Worm (Caenorhabditis elegans): ENCODE results near the gene cyld-1.

DNA sequence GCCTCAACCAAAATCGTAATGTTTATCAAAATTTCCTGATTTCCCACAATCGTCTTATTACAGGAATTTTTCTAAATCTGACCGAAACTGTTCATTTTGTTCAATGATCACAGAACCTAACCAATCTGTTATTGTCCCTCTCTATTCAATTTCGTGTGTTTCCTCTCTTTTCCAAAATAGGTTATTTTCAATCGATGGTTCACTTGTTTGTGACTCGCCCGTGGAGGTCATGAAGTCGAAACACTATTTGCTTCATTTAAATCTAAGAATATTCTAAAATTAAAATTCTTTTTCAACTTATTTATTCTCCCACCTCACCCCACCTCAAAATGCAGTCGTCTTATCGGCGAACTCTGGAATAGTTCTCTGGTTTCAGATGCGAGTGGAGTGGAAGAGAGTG is 59.6 kb downstream of the cyld-1 start:
- no peak for TF ChIP-seq pqm-1 (tag; optimal IDR thresholded peaks at IDR 0.05)
- TF ChIP-seq hpl-2 (GFP tag; optimal IDR thresholded peaks at IDR 0.05), result no peak
- TF ChIP-seq lsy-2 (tag; optimal IDR thresholded peaks at IDR 0.05), result no peak
- no peak for TF ChIP-seq dpl-1 (GFP tag; optimal IDR thresholded peaks at IDR 0.05)
- no peak for TF ChIP-seq elt-3 (tag; optimal IDR thresholded peaks at IDR 0.05)
- no peak for TF ChIP-seq nhr-77 (tag; optimal IDR thresholded peaks at IDR 0.05)
- TF ChIP-seq ztf-4 (tag; optimal IDR thresholded peaks at IDR 0.05), result no peak
- no peak for TF ChIP-seq lir-3 (tag; optimal IDR thresholded peaks at IDR 0.05; ENCODE audit: poor library complexity)
- no peak for TF ChIP-seq F16B12.6 (tag; optimal IDR thresholded peaks at IDR 0.05)
